Fruit fly (Drosophila melanogaster): Measurements from ENCODE around the gene CG7560.

Gene CG7560

dm6 chr3L:11448935-11449334 lies 24.0 kb downstream of the CG7560 start (continued):
- TF ChIP-seq CG32532 (GFP tag; IDR thresholded peaks at IDR 0.05) (peak; percentile 50; the same call in 1 of the 2 replicates), tna (GFP tag; IDR thresholded peaks at IDR 0.05; ENCODE audit: partially characterized antibody) (no peak), CG18476 (GFP tag; optimal IDR thresholded peaks at IDR 0.05) (no peak), Optix (GFP tag; IDR thresholded peaks at IDR 0.05) (peak; percentile 76), CG7928 (GFP tag; optimal IDR thresholded peaks at IDR 0.05) (no peak), h (optimal IDR thresholded peaks at IDR 0.05) (no peak), CG4360 (GFP tag; IDR thresholded peaks at IDR 0.05) (no peak), CG10209 (GFP tag; optimal IDR thresholded peaks at IDR 0.05) (peak; percentile 46), fru (optimal IDR thresholded peaks at IDR 0.05) (no peak), CG14860 (GFP tag; IDR thresholded peaks at IDR 0.05; ENCODE audit: partially characterized antibody) (no peak), Neu2 (GFP tag; optimal IDR thresholded peaks at IDR 0.05; ENCODE audit: borderline replicate concordance) (no peak), crol (GFP tag; IDR thresholded peaks at IDR 0.05) (0 out of 2 replicates have a peak, but pooled peaks have one; percentile 13), Hmx (GFP tag; optimal IDR thresholded peaks at IDR 0.05) (no peak), Poxn (GFP tag; IDR thresholded peaks at IDR 0.05) (no peak), cwo (GFP tag; optimal IDR thresholded peaks at IDR 0.05) (peak; percentile 37), en (GFP tag; optimal IDR thresholded peaks at IDR 0.05) (no peak), C15 (GFP tag; IDR thresholded peaks at IDR 0.05) (no peak), CG10565 (GFP tag; optimal IDR thresholded peaks at IDR 0.05) (no peak), YL-1 (GFP tag; optimal IDR thresholded peaks at IDR 0.05) (no peak), CG6654 (GFP tag; optimal IDR thresholded peaks at IDR 0.05) (peak; percentile 31), ash1 (GFP tag; optimal IDR thresholded peaks at IDR 0.05) (no peak), yki (optimal IDR thresholded peaks at IDR 0.05) (no peak), tio (GFP tag; optimal IDR thresholded peaks at IDR 0.05) (peak; percentile 54), ab (GFP tag; optimal IDR thresholded peaks at IDR 0.05) (no peak), Gsc (GFP tag; IDR thresholded peaks at IDR 0.05) (0 out of 2 replicates have a peak, but pooled peaks have one; percentile 45), jing (GFP tag; optimal IDR thresholded peaks at IDR 0.05) (peak; percentile 48), D (optimal IDR thresholded peaks at IDR 0.05) (no peak), D (GFP tag; optimal IDR thresholded peaks at IDR 0.05) (peak; percentile 57), HHEX (GFP tag; optimal IDR thresholded peaks at IDR 0.05) (peak; percentile 34)

dm6 chr3L:11450535-11450934 lies 25.6 kb downstream of the CG7560 start:
- TF ChIP-seq Doc3 (GFP tag; IDR thresholded peaks at IDR 0.05; ENCODE audit: partially characterized antibody) (no peak), CG11695 (GFP tag; IDR thresholded peaks at IDR 0.05) (peak; percentile 46; the same call in 1 of the 3 replicates), unc-4 (GFP tag; IDR thresholded peaks at IDR 0.05; ENCODE audit: partially characterized antibody) (no peak), sisA (GFP tag; IDR thresholded peaks at IDR 0.05) (0 out of 2 replicates have a peak, but pooled peaks have one; percentile 17), CG15601 (tag; optimal IDR thresholded peaks at IDR 0.05) (peak; percentile 3), Sox100B (GFP tag; optimal IDR thresholded peaks at IDR 0.05) (peak; percentile 38), CG3838 (GFP tag; optimal IDR thresholded peaks at IDR 0.05) (no peak), CG1233 (GFP tag; optimal IDR thresholded peaks at IDR 0.05) (peak; percentile 30), CG6854 (GFP tag; optimal IDR thresholded peaks at IDR 0.05) (no peak), CG31365 (tag; optimal IDR thresholded peaks at IDR 0.05) (no peak), BEAF-32 (GFP tag; optimal IDR thresholded peaks at IDR 0.05) (no peak), scrt (GFP tag; optimal IDR thresholded peaks at IDR 0.05) (peak; percentile 13), Deaf1 (tag; optimal IDR thresholded peaks at IDR 0.05) (peak; percentile 17), kah (GFP tag; optimal IDR thresholded peaks at IDR 0.05) (no peak), CG15479 (GFP tag; optimal IDR thresholded peaks at IDR 0.05) (no peak), ara (GFP tag; IDR thresholded peaks at IDR 0.05) (no peak; the same call in 1 of the 2 replicates), CG2712 (tag; optimal IDR thresholded peaks at IDR 0.05) (peak; percentile 64), CG4617 (GFP tag; optimal IDR thresholded peaks at IDR 0.05; ENCODE audit: borderline replicate concordance) (no peak), CG17612 (GFP tag; IDR thresholded peaks at IDR 0.05) (no peak), CG15514 (GFP tag; optimal IDR thresholded peaks at IDR 0.05) (peak; percentile 29), CG32532 (GFP tag; IDR thresholded peaks at IDR 0.05) (peak; percentile 12; the same call in 1 of the 2 replicates), CG5245 (GFP tag; optimal IDR thresholded peaks at IDR 0.05) (no peak), CG10366 (GFP tag; IDR thresholded peaks at IDR 0.05) (no peak), ato (GFP tag; IDR thresholded peaks at IDR 0.05; ENCODE audit: partially characterized antibody) (no peak), CG1024 (GFP tag; IDR thresholded peaks at IDR 0.05) (no peak)
